Worm (Caenorhabditis elegans) whole organism, midembryonic: ENCODE measurements around the gene F09F9.5.

Experiments used
- T22C8.4 ChIP-seq: fragments of 200-800 bp; sonication (Bioruptor generic); IDR thresholded peaks from 2 replicates; pipeline ENCODE4 v1.3.6; 2022; ENCODE audit warnings: missing genetic modification characterization, missing compliant biosample characterization
- cog-1 ChIP-seq: sonication (generic microtip); optimal IDR thresholded peaks from 2 replicates; lab custom pipeline; 2016; ENCODE audit warnings: missing genetic modification characterization, missing compliant biosample characterization
- flt-1 ChIP-seq: fragments of 200-800 bp; sonication (Bioruptor generic); IDR thresholded peaks from 2 replicates; pipeline ENCODE4 v1.3.6; 2022; ENCODE audit warnings: missing genetic modification characterization, missing compliant biosample characterization
- klf-2 ChIP-seq: fragments of 200-800 bp; sonication (Bioruptor generic); conservative IDR thresholded peaks from 2 replicates; pipeline ENCODE4 v1.3.6; 2022; ENCODE audit warnings: missing genetic modification reagents, missing genetic modification characterization, missing compliant biosample characterization
- med-1 ChIP-seq: sonication (generic microtip); optimal IDR thresholded peaks from 2 replicates; lab custom pipeline; 2017; ENCODE audit warnings: missing genetic modification characterization, mild to moderate bottlenecking, missing compliant biosample characterization, antibody characterized with exemption, missing genetic modification reagents; ENCODE audit not compliant: insufficient read depth
- ref-1 ChIP-seq: fragments of 200-800 bp; sonication (Bioruptor generic); conservative IDR thresholded peaks from 2 replicates; pipeline ENCODE4 v1.3.6; 2022; ENCODE audit warnings: missing genetic modification reagents, missing genetic modification characterization, missing compliant biosample characterization
- tab-1 ChIP-seq: fragments of 200-800 bp; sonication (Bioruptor generic); IDR thresholded peaks from 2 replicates; pipeline ENCODE4 v1.3.6; 2022; ENCODE audit warnings: missing genetic modification characterization, missing compliant biosample characterization
- ztf-23 ChIP-seq: fragments of 200-800 bp; sonication (Bioruptor generic); IDR thresholded peaks from 2 replicates; pipeline ENCODE4 v1.3.6; 2022; ENCODE audit warnings: missing genetic modification reagents, missing genetic modification characterization, missing compliant biosample characterization
- ztf-29 ChIP-seq: fragments of 200-800 bp; sonication (Bioruptor generic); IDR thresholded peaks from 2 replicates; pipeline ENCODE4 v1.3.6; 2022; ENCODE audit warnings: missing genetic modification reagents, missing genetic modification characterization, missing compliant biosample characterization

The F09F9.5 gene

ce11 chrX:4102075-4102598, 15.6 kb upstream of the F09F9.5 start, which contains the start of gene R02E4.3:
TSS of gene R02E4.3 (minus strand) at chrX:4102125.
- TF ChIP-seq tab-1 (GFP tag; lab: Robert Waterston, UW) (no peak), klf-2 (GFP tag; lab: Robert Waterston, UW) (no peak), med-1 (GFP tag; lab: Kevin White, UChicago) (no peak), ztf-29 (GFP tag; lab: Robert Waterston, UW) (no peak), T22C8.4 (GFP tag; lab: Robert Waterston, UW) (no peak), ref-1 (GFP tag; lab: Robert Waterston, UW) (no peak), flt-1 (GFP tag; lab: Robert Waterston, UW) (no peak), cog-1 (no peak), ztf-23 (GFP tag; lab: Robert Waterston, UW) (no peak)

ce11 chrX:4103071-4103470, 14.7 kb upstream of the F09F9.5 start:
- TF ChIP-seq klf-2 (GFP tag; lab: Robert Waterston, UW) (no peak), tab-1 (GFP tag; lab: Robert Waterston, UW) (no peak), T22C8.4 (GFP tag; lab: Robert Waterston, UW) (no peak), med-1 (GFP tag; lab: Kevin White, UChicago) (no peak), ztf-23 (GFP tag; lab: Robert Waterston, UW) (no peak), ztf-29 (GFP tag; lab: Robert Waterston, UW) (no peak), flt-1 (GFP tag; lab: Robert Waterston, UW) (no peak), cog-1 (no peak), ref-1 (GFP tag; lab: Robert Waterston, UW) (no peak)

ce11 chrX:4104435-4104834, 13.3 kb upstream of the F09F9.5 start, which contains the start of gene R02E4.1:
TSS of gene R02E4.1 (minus strand) at chrX:4104535.
- TF ChIP-seq tab-1 (GFP tag; lab: Robert Waterston, UW) (no peak), ztf-29 (GFP tag; lab: Robert Waterston, UW) (no peak), med-1 (GFP tag; lab: Kevin White, UChicago) (no peak), flt-1 (GFP tag; lab: Robert Waterston, UW) (no peak), T22C8.4 (GFP tag; lab: Robert Waterston, UW) (no peak), ztf-23 (GFP tag; lab: Robert Waterston, UW) (no peak), cog-1 (no peak), klf-2 (GFP tag; lab: Robert Waterston, UW) (no peak), ref-1 (GFP tag; lab: Robert Waterston, UW) (no peak)

ce11 chrX:4106896-4107505, 10.7 kb upstream of the F09F9.5 start, which contains the start of gene R02E4.2:
TSS of gene R02E4.2 (plus strand) at chrX:4107455.
- TF ChIP-seq T22C8.4 (GFP tag; lab: Robert Waterston, UW) (no peak), cog-1 (no peak), flt-1 (GFP tag; lab: Robert Waterston, UW) (no peak), tab-1 (GFP tag; lab: Robert Waterston, UW) (no peak), med-1 (GFP tag; lab: Kevin White, UChicago) (no peak), ztf-29 (GFP tag; lab: Robert Waterston, UW) (no peak), ref-1 (GFP tag; lab: Robert Waterston, UW) (no peak), ztf-23 (GFP tag; lab: Robert Waterston, UW) (no peak), klf-2 (GFP tag; lab: Robert Waterston, UW) (no peak)

- TF ChIP-seq ztf-23 (GFP tag; lab: Robert Waterston, UW) (no peak), ref-1 (GFP tag; lab: Robert Waterston, UW) (no peak), klf-2 (GFP tag; lab: Robert Waterston, UW) (no peak), ztf-29 (GFP tag; lab: Robert Waterston, UW) (no peak), flt-1 (GFP tag; lab: Robert Waterston, UW) (no peak), med-1 (GFP tag; lab: Kevin White, UChicago) (no peak), tab-1 (GFP tag; lab: Robert Waterston, UW) (no peak), cog-1 (no peak), T22C8.4 (GFP tag; lab: Robert Waterston, UW) (no peak)
Observed at ce11 chrX:4109970-4110369, 7.8 kb upstream of the F09F9.5 start.

- TF ChIP-seq cog-1 (no peak), ref-1 (GFP tag; lab: Robert Waterston, UW) (no peak), ztf-29 (GFP tag; lab: Robert Waterston, UW) (no peak), T22C8.4 (GFP tag; lab: Robert Waterston, UW) (no peak), tab-1 (GFP tag; lab: Robert Waterston, UW) (no peak), med-1 (GFP tag; lab: Kevin White, UChicago) (no peak), flt-1 (GFP tag; lab: Robert Waterston, UW) (no peak), ztf-23 (GFP tag; lab: Robert Waterston, UW) (no peak), klf-2 (GFP tag; lab: Robert Waterston, UW) (no peak)
Observed at ce11 chrX:4111416-4111815, 6.3 kb upstream of the F09F9.5 start, which contains the start of gene F09F9.2. TSS of gene F09F9.2 (minus strand) at chrX:4111440.

- no peak for TF ChIP-seq ztf-29 (GFP tag; lab: Robert Waterston, UW)
- no peak for TF ChIP-seq T22C8.4 (GFP tag; lab: Robert Waterston, UW)
- TF ChIP-seq flt-1 (GFP tag; lab: Robert Waterston, UW): no peak
- TF ChIP-seq klf-2 (GFP tag; lab: Robert Waterston, UW): no peak
- no peak for TF ChIP-seq ztf-23 (GFP tag; lab: Robert Waterston, UW)
- TF ChIP-seq ref-1 (GFP tag; lab: Robert Waterston, UW): no peak
- TF ChIP-seq tab-1 (GFP tag; lab: Robert Waterston, UW): no peak
- TF ChIP-seq med-1 (GFP tag; lab: Kevin White, UChicago): no peak
- TF ChIP-seq cog-1: no peak
Observed at ce11 chrX:4115026-4115425, 2.7 kb upstream of the F09F9.5 start, which contains the start of gene F09F9.1. TSS of gene F09F9.1 (plus strand) at chrX:4115326.

ce11 chrX:4120935-4121334, 3.2 kb downstream of the F09F9.5 start, which contains the start of gene F09F9.3:
TSS of gene F09F9.3 (minus strand) at chrX:4121035.
- TF ChIP-seq klf-2 (GFP tag; lab: Robert Waterston, UW): no peak
- no peak for TF ChIP-seq ref-1 (GFP tag; lab: Robert Waterston, UW)
- TF ChIP-seq ztf-29 (GFP tag; lab: Robert Waterston, UW): no peak
- TF ChIP-seq med-1 (GFP tag; lab: Kevin White, UChicago): no peak
- no peak for TF ChIP-seq ztf-23 (GFP tag; lab: Robert Waterston, UW)
- TF ChIP-seq flt-1 (GFP tag; lab: Robert Waterston, UW): no peak
- TF ChIP-seq cog-1: no peak
- TF ChIP-seq T22C8.4 (GFP tag; lab: Robert Waterston, UW): no peak
- TF ChIP-seq tab-1 (GFP tag; lab: Robert Waterston, UW): no peak
